Worm (Caenorhabditis elegans): ENCODE results near the gene clec-56.

The clec-56 gene

DNA sequence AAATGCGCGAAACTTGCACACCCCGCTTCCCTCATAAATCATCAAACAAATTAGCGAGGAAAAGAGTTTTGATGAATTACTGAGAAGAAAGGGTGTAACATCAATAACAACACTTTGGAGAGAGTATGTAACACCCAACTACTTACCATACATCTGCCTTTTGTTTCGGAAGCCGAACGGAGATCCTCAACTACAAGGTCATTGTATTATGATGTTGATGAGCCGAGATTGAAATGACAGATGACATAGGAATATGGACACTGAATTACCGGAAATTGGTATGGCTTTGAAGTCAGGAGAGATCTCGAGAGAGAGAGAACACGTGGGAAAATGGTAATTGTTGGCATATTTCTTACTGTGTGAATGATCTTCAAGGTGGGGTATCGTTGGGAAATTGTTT, 48.2 kb upstream of the clec-56 start:
- TF ChIP-seq ceh-88 (GFP tag; IDR thresholded peaks at IDR 0.05), result no peak
- no peak for TF ChIP-seq unc-86 (tag; optimal IDR thresholded peaks at IDR 0.05)
- no peak for TF ChIP-seq elt-3 (tag; optimal IDR thresholded peaks at IDR 0.05)
- no peak for TF ChIP-seq unc-98 (GFP tag; IDR thresholded peaks at IDR 0.05)
- no peak for TF ChIP-seq nhr-237 (tag; optimal IDR thresholded peaks at IDR 0.05)
- no peak for TF ChIP-seq rnt-1 (tag; optimal IDR thresholded peaks at IDR 0.05)
- TF ChIP-seq ceh-90 (tag; optimal IDR thresholded peaks at IDR 0.05), result no peak
- no peak for TF ChIP-seq irx-1 (tag; optimal IDR thresholded peaks at IDR 0.05)
- no peak for TF ChIP-seq elt-2 (tag; optimal IDR thresholded peaks at IDR 0.05)
- TF ChIP-seq ces-1 (GFP tag; optimal IDR thresholded peaks at IDR 0.05), result no peak
- no peak for TF ChIP-seq efl-1 (optimal IDR thresholded peaks at IDR 0.05)
- no peak for TF ChIP-seq efl-1 (GFP tag; optimal IDR thresholded peaks at IDR 0.05 in 1 of 2)
- no peak for TF ChIP-seq blmp-1 (tag; optimal IDR thresholded peaks at IDR 0.05)
- no peak for TF ChIP-seq fos-1 (tag; optimal IDR thresholded peaks at IDR 0.05)
- TF ChIP-seq sup-37 (GFP tag; optimal IDR thresholded peaks at IDR 0.05), result no peak
- no peak for TF ChIP-seq dsc-1 (tag; optimal IDR thresholded peaks at IDR 0.05)
- TF ChIP-seq mab-9 (GFP tag; IDR thresholded peaks at IDR 0.05), result no peak
- no peak for TF ChIP-seq swsn-7 (tag; optimal IDR thresholded peaks at IDR 0.05)
- no peak for TF ChIP-seq fkh-10 (GFP tag; optimal IDR thresholded peaks at IDR 0.05)
- TF ChIP-seq snu-23 (GFP tag; optimal IDR thresholded peaks at IDR 0.05), result no peak

- TF ChIP-seq hlh-4 (tag; optimal IDR thresholded peaks at IDR 0.05), result no peak
- peak; percentile 3 for TF ChIP-seq sox-4 (tag; optimal IDR thresholded peaks at IDR 0.05)
- TF ChIP-seq pax-3 (tag; optimal IDR thresholded peaks at IDR 0.05), result peak; percentile 77
- TF ChIP-seq dsc-1 (tag; optimal IDR thresholded peaks at IDR 0.05), result peak; percentile 96
- no peak for TF ChIP-seq ztf-11 (tag; optimal IDR thresholded peaks at IDR 0.05)
- TF ChIP-seq unc-62 (GFP tag; optimal IDR thresholded peaks at IDR 0.05), result no peak
- TF ChIP-seq snu-23 (GFP tag; optimal IDR thresholded peaks at IDR 0.05), result no peak
These were observed 47.0 kb upstream of the clec-56 start for ce11 chrV:14427069-14427825.

DNA sequence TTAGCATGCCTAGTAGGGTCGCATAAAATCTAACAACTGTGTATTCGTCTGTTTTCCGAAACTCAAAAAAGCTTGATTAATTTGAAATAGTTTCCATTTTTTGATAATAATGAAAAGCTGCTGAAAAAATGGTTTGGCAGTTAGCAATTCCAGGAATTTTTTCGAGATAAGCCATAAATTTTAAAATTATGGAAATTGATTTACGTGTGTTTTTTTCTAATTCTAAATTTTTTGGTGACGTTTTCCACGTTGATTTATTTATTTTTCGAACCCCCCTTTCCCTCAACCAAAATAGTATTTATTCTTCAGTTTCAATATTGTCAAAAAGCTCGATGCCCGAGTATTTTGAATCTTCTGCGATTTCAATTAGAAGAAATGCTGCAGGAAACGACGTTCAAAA, 45.3 kb upstream of the clec-56 start, which contains the start of gene F23B12.1:
Gene F23B12.1 (plus strand): TSS at position 301 of the 400 bp plus-strand sequence.
- TF ChIP-seq pqm-1 (tag; optimal IDR thresholded peaks at IDR 0.05) (no peak), ceh-8 (GFP tag; optimal IDR thresholded peaks at IDR 0.05) (no peak), aly-2 (tag; optimal IDR thresholded peaks at IDR 0.05) (no peak), lir-3 (tag; optimal IDR thresholded peaks at IDR 0.05; ENCODE audit: poor library complexity) (no peak), sox-4 (tag; optimal IDR thresholded peaks at IDR 0.05) (no peak), unc-86 (tag; optimal IDR thresholded peaks at IDR 0.05) (no peak), lin-15B (tag; optimal IDR thresholded peaks at IDR 0.05) (no peak), unc-30 (tag; optimal IDR thresholded peaks at IDR 0.05) (no peak)

- TF ChIP-seq C34B4.2 (tag; optimal IDR thresholded peaks at IDR 0.05) (no peak), mep-1 (tag; optimal IDR thresholded peaks at IDR 0.05) (no peak), elt-2 (tag; optimal IDR thresholded peaks at IDR 0.05) (no peak), lsy-2 (tag; optimal IDR thresholded peaks at IDR 0.05) (no peak), isw-1 (GFP tag; IDR thresholded peaks at IDR 0.05) (no peak), blmp-1 (tag; optimal IDR thresholded peaks at IDR 0.05) (no peak), nhr-77 (tag; optimal IDR thresholded peaks at IDR 0.05) (no peak), fkh-8 (tag; optimal IDR thresholded peaks at IDR 0.05) (no peak), ama-1 (optimal IDR thresholded peaks at IDR 0.05) (no peak), nhr-11 (tag; optimal IDR thresholded peaks at IDR 0.05) (no peak), egl-27 (tag; optimal IDR thresholded peaks at IDR 0.05) (no peak)
These were observed 41.9 kb upstream of the clec-56 start, which contains the start of gene egl-1 for ce11 chrV:14432259-14432658. egl-1 (minus strand) TSS chrV:14432359.

Measured in whole organism, L1 larva.